Worm (Caenorhabditis elegans): Measurements from ENCODE around the gene T22G5.1.
A peak's percentile ranks its signal among the peaks of the same experiment; 100 is the strongest.

T22G5.1 gene

DNA sequence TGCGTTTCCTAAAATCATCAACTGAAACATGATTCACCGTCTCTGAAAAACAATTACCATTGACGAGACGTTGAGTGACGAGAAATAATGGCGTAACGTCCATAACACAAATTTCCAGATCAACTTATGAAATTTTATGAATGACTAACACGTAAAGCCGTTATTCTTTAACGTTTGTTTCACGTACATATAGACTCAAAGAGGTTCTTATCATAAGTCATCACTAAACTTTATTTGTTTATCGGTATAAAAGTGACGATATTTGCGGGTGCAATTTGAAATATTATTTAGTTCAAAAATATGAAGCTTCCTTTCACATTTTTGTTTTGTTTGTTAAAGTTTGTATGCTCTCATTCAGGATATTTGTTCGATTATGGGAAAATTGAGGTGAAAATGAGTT, 22.6 kb downstream of the T22G5.1 start, which contains the start of gene oac-3:
Gene oac-3 (plus strand): TSS at position 301 of the 400 bp plus-strand sequence.
- TF ChIP-seq mxl-3 (GFP tag; optimal IDR thresholded peaks at IDR 0.05) (no peak), egl-43 (GFP tag; IDR thresholded peaks at IDR 0.05) (no peak), lsy-2 (tag; optimal IDR thresholded peaks at IDR 0.05) (no peak), ceh-44 (GFP tag; IDR thresholded peaks at IDR 0.05) (no peak), aly-2 (tag; optimal IDR thresholded peaks at IDR 0.05) (no peak), Y48G9A.11 (GFP tag; IDR thresholded peaks at IDR 0.05) (no peak), php-3 (GFP tag; IDR thresholded peaks at IDR 0.05) (no peak), dmd-8 (GFP tag; IDR thresholded peaks at IDR 0.05) (no peak), ceh-20 (GFP tag; IDR thresholded peaks at IDR 0.05) (no peak), pqm-1 (tag; optimal IDR thresholded peaks at IDR 0.05) (no peak), daf-16 (GFP tag; optimal IDR thresholded peaks at IDR 0.05) (no peak), daf-16 (tag; optimal IDR thresholded peaks at IDR 0.05) (no peak), lin-39 (tag; optimal IDR thresholded peaks at IDR 0.05) (no peak)

DNA sequence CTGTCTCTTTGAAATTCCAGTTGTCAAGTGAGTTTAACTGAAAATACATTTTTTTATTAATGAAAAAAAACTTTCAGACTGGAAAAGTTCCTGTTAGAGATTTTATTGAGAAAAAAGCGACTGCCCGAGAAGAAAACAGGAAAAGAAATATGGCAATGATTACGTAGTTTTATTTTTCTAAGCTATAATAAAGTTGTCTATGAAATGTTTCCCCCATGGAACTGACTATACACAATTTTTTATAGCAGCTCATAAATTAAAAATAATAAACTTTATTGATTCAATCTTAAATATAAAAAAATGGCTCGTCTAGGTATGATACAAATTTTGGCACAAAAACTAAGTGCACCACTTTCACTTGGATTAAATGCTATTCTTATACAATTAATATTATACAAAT, 25.9 kb downstream of the T22G5.1 start, which contains the start of gene C06B3.1:
Gene C06B3.1 (plus strand): TSS at position 301 of the 400 bp plus-strand sequence.
- TF ChIP-seq snpc-1.2 (GFP tag; IDR thresholded peaks at IDR 0.05): no peak
- no peak for TF ChIP-seq nhr-102 (tag; optimal IDR thresholded peaks at IDR 0.05)
- TF ChIP-seq sdz-12 (GFP tag; optimal IDR thresholded peaks at IDR 0.05): no peak
- TF ChIP-seq cey-2 (tag; optimal IDR thresholded peaks at IDR 0.05; ENCODE audit: borderline replicate concordance, insufficient read depth): no peak
- no peak for TF ChIP-seq T26A8.4 (GFP tag; IDR thresholded peaks at IDR 0.05)
- no peak for TF ChIP-seq nhr-28 (tag; optimal IDR thresholded peaks at IDR 0.05)
- no peak for TF ChIP-seq F26F4.8 (GFP tag; conservative IDR thresholded peaks at IDR 0.05)
- TF ChIP-seq ceh-44 (GFP tag; IDR thresholded peaks at IDR 0.05): no peak
- TF ChIP-seq unc-62 (GFP tag; optimal IDR thresholded peaks at IDR 0.05 in 1 of 2): no peak
- no peak for TF ChIP-seq unc-62 (tag; optimal IDR thresholded peaks at IDR 0.05)
- no peak for TF ChIP-seq pha-4 (GFP tag; IDR thresholded peaks at IDR 0.05)
- no peak for TF ChIP-seq pha-4 (tag; optimal IDR thresholded peaks at IDR 0.05)
- no peak for TF ChIP-seq nhr-10 (tag; optimal IDR thresholded peaks at IDR 0.05)
- TF ChIP-seq mxl-3 (GFP tag; optimal IDR thresholded peaks at IDR 0.05): no peak
- TF ChIP-seq ceh-62 (tag; optimal IDR thresholded peaks at IDR 0.05): no peak
- TF ChIP-seq lin-15B (tag; optimal IDR thresholded peaks at IDR 0.05): no peak
- no peak for TF ChIP-seq nhr-41 (GFP tag; IDR thresholded peaks at IDR 0.05)
- TF ChIP-seq Y5F2A.4 (GFP tag; optimal IDR thresholded peaks at IDR 0.05): no peak

DNA sequence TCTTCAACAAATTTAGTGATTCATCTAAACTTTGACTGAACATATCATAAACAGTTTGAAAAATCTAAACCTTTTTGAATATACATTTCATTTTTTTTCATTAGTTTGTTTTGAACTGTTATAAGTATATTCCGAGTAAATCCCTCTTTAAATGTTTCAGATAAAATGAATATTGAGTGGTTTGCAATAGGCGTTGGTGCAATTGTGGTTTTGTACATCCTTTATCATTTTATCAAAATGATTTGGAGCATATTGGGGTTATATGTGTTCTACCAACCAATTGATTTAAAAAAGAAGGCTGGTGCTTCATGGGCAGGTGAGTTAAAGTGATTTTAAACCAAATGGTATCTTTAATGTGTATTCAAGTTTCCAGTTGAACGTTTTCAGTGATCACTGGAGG, 27.8 kb downstream of the T22G5.1 start, which contains the start of gene stdh-3:
Gene stdh-3 (plus strand): TSS at position 166 of the 400 bp plus-strand sequence.
- TF ChIP-seq dpl-1 (GFP tag; optimal IDR thresholded peaks at IDR 0.05) (no peak), mdt-29 (GFP tag; IDR thresholded peaks at IDR 0.05) (no peak), unc-62 (GFP tag; optimal IDR thresholded peaks at IDR 0.05 in 1 of 2) (peak in 1 of 2 experiments; percentile 93), unc-62 (tag; optimal IDR thresholded peaks at IDR 0.05) (no peak), ceh-44 (GFP tag; IDR thresholded peaks at IDR 0.05) (no peak), zfp-3 (GFP tag; conservative IDR thresholded peaks at IDR 0.05) (no peak), hlh-30 (tag; optimal IDR thresholded peaks at IDR 0.05; ENCODE audit: insufficient read depth) (no peak)

DNA sequence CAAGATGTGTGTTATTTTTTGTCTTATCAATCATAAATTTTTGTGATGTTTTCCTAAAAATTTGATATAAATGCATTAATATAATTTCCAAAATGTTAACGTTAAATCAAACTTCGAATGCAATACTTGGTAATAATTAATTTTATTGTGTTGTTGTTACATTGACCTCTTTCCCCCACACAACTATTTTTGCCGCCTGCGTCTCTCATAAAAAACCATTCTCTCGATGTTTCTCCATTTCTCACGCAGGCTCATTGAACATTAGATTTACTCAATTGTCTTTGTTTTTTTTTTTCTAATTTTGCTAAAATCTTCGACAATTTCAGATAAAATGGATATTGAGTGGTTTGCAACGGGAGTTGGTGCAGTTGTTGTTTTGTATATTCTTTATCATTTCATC, 29.5 kb downstream of the T22G5.1 start, which contains the start of gene stdh-1:
Gene stdh-1 (plus strand): TSS at position 327 of the 400 bp plus-strand sequence.
- no peak for TF ChIP-seq tag-97 (GFP tag; IDR thresholded peaks at IDR 0.05)
- TF ChIP-seq ceh-32 (tag; optimal IDR thresholded peaks at IDR 0.05; ENCODE audit: poor library complexity): no peak
- peak; percentile 24 for TF ChIP-seq nhr-28 (tag; optimal IDR thresholded peaks at IDR 0.05)
- peak; percentile 9 for TF ChIP-seq nhr-6 (tag; optimal IDR thresholded peaks at IDR 0.05)
- no peak for TF ChIP-seq pha-4 (GFP tag; IDR thresholded peaks at IDR 0.05)
- TF ChIP-seq pha-4 (tag; optimal IDR thresholded peaks at IDR 0.05): no peak
- TF ChIP-seq lsy-2 (tag; optimal IDR thresholded peaks at IDR 0.05): no peak
- peak in 1 of 2 experiments; percentile 30 for TF ChIP-seq hif-1 (tag; optimal IDR thresholded peaks at IDR 0.05)
- TF ChIP-seq daf-16 (GFP tag; optimal IDR thresholded peaks at IDR 0.05): no peak
- peak; percentile 76 for TF ChIP-seq daf-16 (tag; optimal IDR thresholded peaks at IDR 0.05)
- no peak for TF ChIP-seq dmd-6 (GFP tag; IDR thresholded peaks at IDR 0.05)
- TF ChIP-seq hmg-1.1 (GFP tag; IDR thresholded peaks at IDR 0.05): no peak
- peak; percentile 47; the same call in 1 of the 2 replicates for TF ChIP-seq php-3 (GFP tag; IDR thresholded peaks at IDR 0.05)
- TF ChIP-seq dpl-1 (GFP tag; optimal IDR thresholded peaks at IDR 0.05): no peak
- TF ChIP-seq dve-1 (tag; optimal IDR thresholded peaks at IDR 0.05; ENCODE audit: insufficient read depth): peak; percentile 8
- TF ChIP-seq aha-1 (tag): peak; percentile 20
- TF ChIP-seq hlh-11 (tag; optimal IDR thresholded peaks at IDR 0.05): peak; percentile 22

Data from whole organism, L4 larva.